Worm (Caenorhabditis elegans): ENCODE results near the gene C15B12.9.
A peak's percentile ranks its signal among the peaks of the same experiment; 100 is the strongest.

C15B12.9 gene

ce11 chrX:6476540-6476939, 7.9 kb downstream of the C15B12.9 start, which contains the start of gene C15B12.1:
TSS of gene C15B12.1 (plus strand) at chrX:6476810.
- TF ChIP-seq nhr-237 (tag; optimal IDR thresholded peaks at IDR 0.05), result no peak
- peak; percentile 76 for TF ChIP-seq pqm-1 (tag; optimal IDR thresholded peaks at IDR 0.05)
- no peak for TF ChIP-seq eor-1 (tag; optimal IDR thresholded peaks at IDR 0.05)
- TF ChIP-seq ama-1 (optimal IDR thresholded peaks at IDR 0.05), result no peak
- TF ChIP-seq elt-2 (tag; optimal IDR thresholded peaks at IDR 0.05), result peak; percentile 67

ce11 chrX:6484780-6485179, 16.2 kb downstream of the C15B12.9 start, which contains the start of gene gar-1:
TSS of gene gar-1 (minus strand) at chrX:6484880.
- TF ChIP-seq ztf-4 (tag; optimal IDR thresholded peaks at IDR 0.05), result no peak

- TF ChIP-seq egl-27 (tag; optimal IDR thresholded peaks at IDR 0.05), result no peak
- no peak for TF ChIP-seq jun-1 (tag; optimal IDR thresholded peaks at IDR 0.05)
- TF ChIP-seq unc-39 (tag; optimal IDR thresholded peaks at IDR 0.05), result no peak
- TF ChIP-seq lin-39 (tag; optimal IDR thresholded peaks at IDR 0.05), result no peak
- no peak for TF ChIP-seq nhr-77 (tag; optimal IDR thresholded peaks at IDR 0.05)
- no peak for TF ChIP-seq pha-4 (tag; optimal IDR thresholded peaks at IDR 0.05)
- no peak for TF ChIP-seq nhr-23 (tag; optimal IDR thresholded peaks at IDR 0.05)
- TF ChIP-seq lin-15B (tag; optimal IDR thresholded peaks at IDR 0.05), result no peak
- no peak for TF ChIP-seq ztf-4 (tag; optimal IDR thresholded peaks at IDR 0.05)
- TF ChIP-seq aly-2 (tag; optimal IDR thresholded peaks at IDR 0.05), result no peak
- TF ChIP-seq eor-1 (tag; optimal IDR thresholded peaks at IDR 0.05), result no peak
- TF ChIP-seq lsy-12 (tag; optimal IDR thresholded peaks at IDR 0.05), result no peak
- no peak for TF ChIP-seq nhr-237 (tag; optimal IDR thresholded peaks at IDR 0.05)
- no peak for TF ChIP-seq sea-2 (GFP tag; optimal IDR thresholded peaks at IDR 0.05)
Measured at ce11 chrX:6499736-6500135, 31.1 kb downstream of the C15B12.9 start, which contains the start of gene actl-1. TSS of gene actl-1 (minus strand) at chrX:6499836.

DNA sequence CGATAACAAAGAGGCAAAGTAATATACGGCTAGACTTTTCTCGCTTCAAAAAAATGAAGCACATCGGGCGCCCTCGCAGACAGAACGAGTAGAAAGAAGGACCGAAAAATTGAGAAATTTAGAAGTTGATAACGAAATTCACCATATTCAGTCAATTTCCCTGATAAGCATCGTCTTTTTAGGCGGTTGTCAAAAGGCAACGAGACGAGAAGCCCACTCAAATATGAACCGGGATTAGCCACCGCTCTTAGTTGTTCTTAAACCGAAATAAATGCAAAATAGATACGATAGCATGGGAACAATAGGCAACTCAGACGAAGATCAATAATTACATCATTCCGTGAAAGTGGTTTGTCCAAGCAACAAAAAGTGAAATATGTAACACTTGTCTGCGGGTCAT, 34.5 kb downstream of the C15B12.9 start:
- TF ChIP-seq pqm-1 (tag; optimal IDR thresholded peaks at IDR 0.05) (peak; percentile 4), tbx-2 (tag; optimal IDR thresholded peaks at IDR 0.05) (no peak), elt-2 (tag; optimal IDR thresholded peaks at IDR 0.05) (peak; percentile 64)

ce11 chrX:6505008-6505407, 36.4 kb downstream of the C15B12.9 start, which contains the start of gene cdf-1:
TSS of gene cdf-1 (minus strand) at chrX:6505143.
- TF ChIP-seq lin-15B (tag; optimal IDR thresholded peaks at IDR 0.05) (peak; percentile 16), sea-2 (GFP tag; optimal IDR thresholded peaks at IDR 0.05) (no peak), nhr-23 (tag; optimal IDR thresholded peaks at IDR 0.05) (peak; percentile 45), nfya-1 (tag; optimal IDR thresholded peaks at IDR 0.05; ENCODE audit: insufficient read depth) (peak; percentile 23)

ce11 chrX:6505662-6506061, 37.1 kb downstream of the C15B12.9 start, which contains the start of gene glr-8:
TSS of gene glr-8 (plus strand) at chrX:6505980.
- TF ChIP-seq fos-1 (tag; optimal IDR thresholded peaks at IDR 0.05) (no peak), ZK546.5 (tag; optimal IDR thresholded peaks at IDR 0.05) (no peak), zag-1 (tag; optimal IDR thresholded peaks at IDR 0.05) (no peak)

- TF ChIP-seq pha-4 (tag; optimal IDR thresholded peaks at IDR 0.05) (no peak), unc-62 (GFP tag; optimal IDR thresholded peaks at IDR 0.05) (no peak), egl-5 (tag; optimal IDR thresholded peaks at IDR 0.05) (peak; percentile 29), nhr-25 (tag; optimal IDR thresholded peaks at IDR 0.05) (no peak), skn-1 (tag; optimal IDR thresholded peaks at IDR 0.05) (no peak)
Measured at ce11 chrX:6507734-6508133, 39.1 kb downstream of the C15B12.9 start.

- TF ChIP-seq lsy-12 (tag; optimal IDR thresholded peaks at IDR 0.05) (no peak), R02D3.7 (tag; optimal IDR thresholded peaks at IDR 0.05) (no peak), nhr-43 (tag; optimal IDR thresholded peaks at IDR 0.05; ENCODE audit: poor library complexity, severe bottlenecking) (no peak), nfya-1 (tag; optimal IDR thresholded peaks at IDR 0.05; ENCODE audit: insufficient read depth) (no peak), pqm-1 (tag; optimal IDR thresholded peaks at IDR 0.05) (peak; percentile 27), elt-2 (tag; optimal IDR thresholded peaks at IDR 0.05) (peak; percentile 59), egl-5 (tag; optimal IDR thresholded peaks at IDR 0.05) (peak; percentile 49), jun-1 (tag; optimal IDR thresholded peaks at IDR 0.05) (no peak)
Measured at ce11 chrX:6509813-6510212, 41.2 kb downstream of the C15B12.9 start.

Measured in whole organism, L3 larva.